Fruit fly (Drosophila melanogaster) whole organism, embryonic: ENCODE measurements around the gene Vha14-2.
A peak's percentile ranks its signal among the peaks of the same experiment; 100 is the strongest.

Experiments used
- Asciz ChIP-seq: fragments of 200-800 bp; sonication (Bioruptor generic); optimal IDR thresholded peaks from 2 replicates; lab custom pipeline; 2017; ENCODE audit warnings: missing biosample characterization, mild to moderate bottlenecking, missing genetic modification characterization, missing genetic modification reagents
- Blimp-1 ChIP-seq: fragments of 200-800 bp; sonication (Bioruptor generic); optimal IDR thresholded peaks from 3 replicates; lab custom pipeline; 2018; ENCODE audit warnings: missing biosample characterization, missing genetic modification characterization, mild to moderate bottlenecking, moderate library complexity, missing genetic modification reagents
- CG12769 ChIP-seq: fragments of 200-800 bp; sonication (Bioruptor generic); optimal IDR thresholded peaks from 2 replicates; lab custom pipeline; 2019; ENCODE audit warnings: missing biosample characterization, mild to moderate bottlenecking, missing genetic modification characterization, moderate library complexity
- CG14050 ChIP-seq: fragments of 200-800 bp; sonication (Bioruptor generic); IDR thresholded peaks from 3 replicates; pipeline ENCODE4 v1.3.6; 2022; ENCODE audit warnings: missing biosample characterization, missing genetic modification characterization
- CG15479 ChIP-seq: fragments of 200-800 bp; sonication (Bioruptor generic); optimal IDR thresholded peaks from 3 replicates; lab custom pipeline; 2019; ENCODE audit warnings: missing biosample characterization, mild to moderate bottlenecking, missing genetic modification characterization, moderate library complexity
- CG15601 ChIP-seq: fragments of 200-800 bp; sonication (Bioruptor generic); optimal IDR thresholded peaks from 3 replicates; lab custom pipeline; 2019; ENCODE audit warnings: missing biosample characterization, mild to moderate bottlenecking, missing genetic modification characterization, moderate library complexity
- CG16813 ChIP-seq: fragments of 200-800 bp; sonication (Bioruptor generic); IDR thresholded peaks from 3 replicates; pipeline ENCODE4 v1.3.6; 2022; ENCODE audit warnings: missing biosample characterization, missing genetic modification characterization; ENCODE audit not compliant: partially characterized antibody
- CG17385 ChIP-seq: fragments of 200-800 bp; sonication (Bioruptor generic); optimal IDR thresholded peaks from 3 replicates; lab custom pipeline; 2018; ENCODE audit warnings: missing biosample characterization, mild to moderate bottlenecking, missing genetic modification characterization
- CG1792 ChIP-seq: fragments of 200-800 bp; sonication (Bioruptor generic); optimal IDR thresholded peaks from 2 replicates; lab custom pipeline; 2016; ENCODE audit warnings: missing biosample characterization, missing genetic modification characterization
- CG18262 ChIP-seq: fragments of 200-800 bp; optimal IDR thresholded peaks from 3 replicates; lab custom pipeline; 2019; ENCODE audit warnings: missing biosample characterization, mild to moderate bottlenecking, missing genetic modification characterization, moderate library complexity
- CG2199 ChIP-seq: fragments of 200-800 bp; sonication (Bioruptor generic); IDR thresholded peaks from 3 replicates; pipeline ENCODE4 v1.3.6; 2022; ENCODE audit warnings: missing biosample characterization, missing genetic modification characterization
- CG31224 ChIP-seq: fragments of 200-800 bp; sonication (Bioruptor generic); IDR thresholded peaks from 2 replicates; pipeline ENCODE4 v1.3.6; 2022; ENCODE audit warnings: missing biosample characterization, missing genetic modification characterization
- CG32772 ChIP-seq: fragments of 200-800 bp; sonication (Bioruptor generic); IDR thresholded peaks from 2 replicates; pipeline ENCODE4 v1.3.6; 2022; ENCODE audit warnings: missing biosample characterization, missing genetic modification characterization
- CG6175 ChIP-seq: fragments of 200-800 bp; sonication (Bioruptor generic); IDR thresholded peaks from 3 replicates; pipeline ENCODE4 v1.3.6; 2022; ENCODE audit warnings: missing biosample characterization, missing genetic modification characterization
- CG8944 ChIP-seq: fragments of 200-800 bp; sonication (Bioruptor generic); optimal IDR thresholded peaks from 3 replicates; lab custom pipeline; 2016; ENCODE audit warnings: missing biosample characterization, missing genetic modification characterization
- CG9215 ChIP-seq: fragments of 200-800 bp; sonication (Bioruptor generic); IDR thresholded peaks from 2 replicates; pipeline ENCODE4 v1.3.6; 2022; ENCODE audit warnings: missing biosample characterization, missing genetic modification characterization
- Doc3 ChIP-seq: fragments of 200-800 bp; sonication (Bioruptor generic); IDR thresholded peaks from 3 replicates; pipeline ENCODE4 v1.3.6; 2022; ENCODE audit warnings: missing biosample characterization, missing genetic modification characterization; ENCODE audit not compliant: partially characterized antibody
- Ets65A ChIP-seq: fragments of 200-800 bp; sonication (Bioruptor generic); peaks from one replicate; lab custom pipeline; 2016; ENCODE audit warnings: missing biosample characterization, missing genetic modification characterization
- Gsc ChIP-seq: fragments of 200-800 bp; sonication (Bioruptor generic); IDR thresholded peaks from 2 replicates; pipeline ENCODE4 v1.3.6; 2022; ENCODE audit warnings: missing biosample characterization, missing genetic modification characterization
- H2.0 ChIP-seq: fragments of 200-800 bp; sonication (Bioruptor generic); IDR thresholded peaks from 2 replicates; pipeline ENCODE4 v1.3.6; 2022; ENCODE audit warnings: missing biosample characterization, missing genetic modification characterization
- HLHmδ ChIP-seq: fragments of 200-800 bp; sonication (Bioruptor generic); optimal IDR thresholded peaks from 2 replicates; lab custom pipeline; 2018; ENCODE audit warnings: missing biosample characterization, mild to moderate bottlenecking, missing genetic modification characterization, moderate library complexity
- Kr ChIP-seq: fragments of 200-800 bp; sonication (Bioruptor generic); optimal IDR thresholded peaks from 2 replicates; lab custom pipeline; 2017; ENCODE audit warnings: missing biosample characterization, mild to moderate bottlenecking, missing genetic modification characterization
- Med ChIP-seq: fragments of 200-800 bp; sonication (Bioruptor generic); peaks from one replicate; lab custom pipeline; 2016; ENCODE audit warnings: missing biosample characterization, missing genetic modification characterization, mild to moderate bottlenecking, inconsistent platforms, moderate library complexity
- NFAT ChIP-seq: fragments of 200-800 bp; sonication (Bioruptor generic); IDR thresholded peaks from 2 replicates; pipeline ENCODE4 v1.3.6; 2022; ENCODE audit warnings: missing biosample characterization, missing genetic modification characterization
- Trl ChIP-seq, 3 experiments: fragments of >200 bp in 2 of 3; fragments of 200-800 bp in 1 of 3; sonication (Bioruptor generic) in 1 of 3; optimal IDR thresholded peaks; 2 replicates in 1 of 3; 3 replicates in 2 of 3; lab custom pipeline; 2016 to 2017; ENCODE audit warnings: missing biosample characterization in 1 of 3, missing genetic modification characterization in 1 of 3
- ac ChIP-seq: fragments of 200-800 bp; sonication (Bioruptor generic); optimal IDR thresholded peaks from 3 replicates; lab custom pipeline; 2017; ENCODE audit warnings: missing biosample characterization, mild to moderate bottlenecking, missing genetic modification characterization
- bbx ChIP-seq: fragments of 200-800 bp; sonication (Bioruptor generic); IDR thresholded peaks from 2 replicates; pipeline ENCODE4 v1.3.6; 2022; ENCODE audit warnings: missing biosample characterization, missing genetic modification characterization; ENCODE audit not compliant: partially characterized antibody
- bigmax ChIP-seq: fragments of 200-800 bp; sonication (Bioruptor generic); optimal IDR thresholded peaks from 2 replicates; lab custom pipeline; 2018; ENCODE audit warnings: missing biosample characterization, mild to moderate bottlenecking, missing genetic modification characterization
- cg ChIP-seq: fragments of 200-800 bp; sonication (Bioruptor generic); optimal IDR thresholded peaks from 3 replicates; lab custom pipeline; 2019; ENCODE audit warnings: missing biosample characterization, mild to moderate bottlenecking, missing genetic modification characterization, moderate library complexity
- chinmo ChIP-seq: fragments of 200-800 bp; sonication (Bioruptor generic); IDR thresholded peaks from 4 replicates; pipeline ENCODE4 v1.3.6; 2022; ENCODE audit warnings: missing biosample characterization, missing genetic modification characterization; ENCODE audit not compliant: partially characterized antibody
- dm ChIP-seq: fragments of 200-800 bp; sonication (Bioruptor generic); optimal IDR thresholded peaks from 3 replicates; lab custom pipeline; 2016; ENCODE audit warnings: missing biosample characterization, missing genetic modification characterization
- ftz-f1 ChIP-seq: fragments of 200-800 bp; sonication (Bioruptor generic); optimal IDR thresholded peaks from 2 replicates; lab custom pipeline; 2016; ENCODE audit warnings: missing biosample characterization, missing genetic modification characterization
- gcm2 ChIP-seq: fragments of 200-800 bp; sonication (Bioruptor generic); optimal IDR thresholded peaks from 2 replicates; lab custom pipeline; 2016; ENCODE audit warnings: missing biosample characterization, missing genetic modification characterization
- mirr ChIP-seq: fragments of 200-800 bp; sonication (Bioruptor generic); optimal IDR thresholded peaks from 3 replicates; lab custom pipeline; 2018; ENCODE audit warnings: missing biosample characterization, mild to moderate bottlenecking, missing genetic modification characterization
- pfk ChIP-seq: fragments of 200-800 bp; sonication (Bioruptor generic); optimal IDR thresholded peaks from 2 replicates; lab custom pipeline; 2018; ENCODE audit warnings: missing biosample characterization, mild to moderate bottlenecking, missing genetic modification characterization, moderate library complexity
- rib ChIP-seq: fragments of 200-800 bp; sonication (Bioruptor generic); IDR thresholded peaks from 2 replicates; pipeline ENCODE4 v1.3.6; 2022; ENCODE audit warnings: missing biosample characterization, missing genetic modification characterization
- run ChIP-seq: fragments of 200-800 bp; sonication (Bioruptor generic); optimal IDR thresholded peaks from 3 replicates; lab custom pipeline; 2018; ENCODE audit warnings: missing biosample characterization, mild to moderate bottlenecking, missing genetic modification characterization
- scrt ChIP-seq: fragments of 200-800 bp; sonication (Bioruptor generic); optimal IDR thresholded peaks from 2 replicates; lab custom pipeline; 2018; ENCODE audit warnings: missing biosample characterization, mild to moderate bottlenecking, missing genetic modification characterization, moderate library complexity
- sd ChIP-seq: fragments of 200-800 bp; sonication (Bioruptor generic); optimal IDR thresholded peaks from 3 replicates; lab custom pipeline; 2018; ENCODE audit warnings: missing biosample characterization, mild to moderate bottlenecking, missing genetic modification characterization, moderate library complexity
- tin ChIP-seq: fragments of 200-800 bp; sonication (Bioruptor generic); optimal IDR thresholded peaks from 3 replicates; lab custom pipeline; 2016; ENCODE audit warnings: missing biosample characterization, missing genetic modification characterization
- trem ChIP-seq: fragments of 200-800 bp; optimal IDR thresholded peaks from 3 replicates; lab custom pipeline; 2019; ENCODE audit warnings: missing biosample characterization, mild to moderate bottlenecking, missing genetic modification characterization, moderate library complexity
- wor ChIP-seq: fragments of 200-800 bp; sonication (Bioruptor generic); IDR thresholded peaks from 2 replicates; pipeline ENCODE4 v1.3.6; 2022; ENCODE audit warnings: missing biosample characterization, missing genetic modification characterization

Vha14-2 gene

DNA sequence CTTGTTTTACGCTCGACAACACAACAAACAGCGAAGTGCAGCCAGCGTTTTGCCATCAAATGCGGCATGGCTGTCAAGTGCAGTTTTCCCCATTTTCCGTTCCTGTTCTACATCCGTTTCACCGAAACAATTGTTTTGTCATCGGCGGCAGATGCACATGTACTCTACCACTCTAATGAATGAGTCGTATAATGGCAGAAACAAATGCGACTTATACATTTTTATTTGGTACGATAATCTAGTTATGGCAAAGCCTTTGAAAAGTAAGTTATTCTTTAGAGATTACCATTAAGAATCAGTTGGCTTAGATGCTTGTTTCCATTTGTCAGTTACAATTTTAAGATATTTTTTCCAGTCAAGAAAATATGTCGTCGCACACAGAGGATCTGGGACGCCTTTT is at the start of gene Vha14-2:
Gene Vha14-2, plus strand, starts transcription at position 301 of the 400 bp plus-strand sequence.
- TF ChIP-seq trem (tag; lab: Kevin White, UChicago) (no peak), scrt (no peak), dm (GFP tag; lab: Kevin White, UChicago) (no peak), ac (GFP tag; lab: Kevin White, UChicago) (no peak), Kr (GFP tag; lab: Kevin White, UChicago) (no peak), Doc3 (GFP tag; lab: Robert Waterston, UW) (no peak), rib (GFP tag; lab: Robert Waterston, UW) (no peak), CG16813 (GFP tag; lab: Robert Waterston, UW) (no peak), wor (GFP tag; lab: Robert Waterston, UW) (no peak), CG9215 (GFP tag; lab: Robert Waterston, UW) (no peak), run (tag; lab: Kevin White, UChicago) (no peak), CG2199 (GFP tag; lab: Robert Waterston, UW) (no peak), ftz-f1 (GFP tag; lab: Kevin White, UChicago) (no peak), NFAT (no peak)

- no peak for TF ChIP-seq CG18262 (tag; lab: Kevin White, UChicago)
- TF ChIP-seq mirr (GFP tag; lab: Kevin White, UChicago) = no peak
These were observed 44.2 kb upstream of the Vha14-2 start, which contains the start of gene Or83c for dm6 chr3R:6078183-6078582. TSS of gene Or83c (minus strand) at chr3R:6078283.

dm6 chr3R:6082132-6082531 is 40.3 kb upstream of the Vha14-2 start:
- TF ChIP-seq Trl (optimal IDR thresholded peaks at IDR 0.05; lab: Kevin White, UChicago) (peak; percentile 51 to 63), Trl (GFP tag; optimal IDR thresholded peaks at IDR 0.05; lab: Kevin White, UChicago) (no peak), Gsc (no peak)

DNA sequence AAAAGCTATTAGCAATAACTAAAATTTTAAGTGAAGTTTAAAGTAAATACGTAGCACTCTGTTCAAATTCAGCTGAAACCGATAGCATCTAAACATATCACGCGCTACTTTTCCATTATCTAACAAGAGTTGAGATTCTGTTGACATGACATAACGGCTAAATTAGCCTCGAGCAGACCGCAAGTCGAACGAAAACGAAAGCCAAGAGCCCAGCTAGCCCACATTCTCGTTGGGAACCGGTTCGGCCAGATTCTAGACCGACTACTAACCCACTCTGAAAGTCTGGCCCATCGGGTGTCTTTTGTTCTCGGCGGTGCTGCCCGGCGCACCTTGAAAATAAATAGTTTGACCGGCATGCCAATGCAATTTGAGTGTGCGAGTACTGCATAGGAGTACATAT is 25.4 kb upstream of the Vha14-2 start:
- TF ChIP-seq CG14050 (GFP tag; lab: Robert Waterston, UW) = no peak
- peak; percentile 16 for TF ChIP-seq CG12769 (tag; lab: Kevin White, UChicago)
- no peak for TF ChIP-seq CG31224 (GFP tag; lab: Robert Waterston, UW)
- TF ChIP-seq sd = peak; percentile 55
- 0 out of 4 replicates have a peak, but pooled peaks have one; percentile 48 for TF ChIP-seq chinmo (GFP tag; lab: Robert Waterston, UW)
- no peak for TF ChIP-seq CG15601 (tag; lab: Kevin White, UChicago)
- peak; percentile 95 for TF ChIP-seq Blimp-1 (GFP tag; lab: Kevin White, UChicago)

DNA sequence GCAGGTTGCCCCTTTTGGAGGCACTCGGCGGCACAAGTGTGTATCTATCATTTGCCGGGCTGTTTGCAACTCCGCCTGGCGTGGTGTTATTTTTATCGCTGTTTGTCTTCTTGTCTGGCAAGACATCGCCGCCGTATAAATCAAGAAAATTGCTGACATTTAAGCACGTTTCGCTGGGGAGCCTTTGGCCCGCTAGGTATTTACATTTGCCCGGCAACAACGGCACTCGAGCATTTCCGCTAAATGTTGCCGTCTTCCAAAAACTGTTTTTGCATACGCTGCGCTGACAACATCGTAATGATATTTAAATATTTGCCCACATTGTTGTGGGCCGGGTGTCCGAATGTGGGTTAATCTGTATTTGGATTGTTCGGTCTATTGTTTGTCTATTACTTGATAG is 24.1 kb upstream of the Vha14-2 start:
- TF ChIP-seq Ets65A (GFP tag; lab: Kevin White, UChicago) = peak; percentile 83
- TF ChIP-seq sd = peak; percentile 51
- peak; percentile 53 for TF ChIP-seq Med (GFP tag; lab: Kevin White, UChicago)
- no peak for TF ChIP-seq Asciz (GFP tag; lab: Kevin White, UChicago)
- TF ChIP-seq CG15479 (GFP tag; lab: Kevin White, UChicago) = no peak
- 0 out of 2 replicates have a peak, but pooled peaks have one; percentile 11 for TF ChIP-seq CG32772
- TF ChIP-seq cg (GFP tag; lab: Kevin White, UChicago) = no peak

dm6 chr3R:6100764-6101163 is 21.6 kb upstream of the Vha14-2 start, which contains the start of gene Gasp:
TSS of gene Gasp (minus strand) at chr3R:6100887.
- TF ChIP-seq HLHmδ (GFP tag; lab: Kevin White, UChicago) (no peak), bbx (GFP tag; lab: Robert Waterston, UW) (peak; percentile 54; the same call in 1 of the 2 replicates), CG17385 (no peak), CG1792 (GFP tag; lab: Kevin White, UChicago) (no peak), bigmax (GFP tag; lab: Kevin White, UChicago) (no peak), chinmo (GFP tag; lab: Robert Waterston, UW) (peak; percentile 77; the same call in 2 of the 4 replicates), CG8944 (GFP tag; lab: Kevin White, UChicago) (no peak), CG12769 (tag; lab: Kevin White, UChicago) (peak; percentile 10), CG6175 (0 out of 3 replicates have a peak, but pooled peaks have one; percentile 52), tin (GFP tag; lab: Kevin White, UChicago) (no peak), gcm2 (no peak), H2.0 (GFP tag; lab: Robert Waterston, UW) (no peak), sd (peak; percentile 40), pfk (no peak)
